Fruit fly (Drosophila melanogaster) whole organism, adult: ENCODE results near the gene CG9839.
A peak's percentile ranks its signal among the peaks of the same experiment; 100 is the strongest.

ENCODE experiments used
- CG11617 ChIP-seq: fragments of 200-800 bp; sonication (Bioruptor generic); optimal IDR thresholded peaks from 2 replicates; lab custom pipeline; 2017; ENCODE audit warnings: mild to moderate bottlenecking, missing biosample characterization, missing genetic modification reagents, missing genetic modification characterization
- CG12768 ChIP-seq: fragments of 200-800 bp; sonication (Bioruptor generic); optimal IDR thresholded peaks from 2 replicates; lab custom pipeline; 2017; ENCODE audit warnings: missing biosample characterization, missing genetic modification characterization, mild to moderate bottlenecking, moderate library complexity, missing genetic modification reagents
- CG14711 ChIP-seq: fragments of 200-800 bp; sonication (Bioruptor generic); optimal IDR thresholded peaks from 2 replicates; lab custom pipeline; 2018; ENCODE audit warnings: missing biosample characterization, mild to moderate bottlenecking, missing genetic modification characterization, moderate library complexity
- CG1620 ChIP-seq: fragments of 200-800 bp; sonication (Bioruptor generic); optimal IDR thresholded peaks from 2 replicates; lab custom pipeline; 2016; ENCODE audit warnings: missing biosample characterization, missing genetic modification characterization
- CG33017 ChIP-seq: fragments of 200-800 bp; sonication (Bioruptor generic); optimal IDR thresholded peaks from 2 replicates; lab custom pipeline; 2018; ENCODE audit warnings: missing biosample characterization, mild to moderate bottlenecking, missing genetic modification characterization, moderate library complexity
- CG5204 ChIP-seq: fragments of 200-800 bp; sonication (Bioruptor generic); optimal IDR thresholded peaks from 2 replicates; lab custom pipeline; 2016; ENCODE audit warnings: missing biosample characterization, missing genetic modification characterization
- CG7045 ChIP-seq: fragments of 200-800 bp; sonication (Bioruptor generic); optimal IDR thresholded peaks from 2 replicates; lab custom pipeline; 2017; ENCODE audit warnings: missing biosample characterization, mild to moderate bottlenecking, missing genetic modification characterization
- CG7101 ChIP-seq: fragments of 200-800 bp; sonication (Bioruptor generic); optimal IDR thresholded peaks from 2 replicates; lab custom pipeline; 2018; ENCODE audit warnings: missing biosample characterization, mild to moderate bottlenecking, missing genetic modification characterization, moderate library complexity
- Clk ChIP-seq: fragments of 200-800 bp; sonication (Bioruptor generic); optimal IDR thresholded peaks from 2 replicates; lab custom pipeline; 2017; ENCODE audit warnings: missing biosample characterization, missing genetic modification characterization
- Crg-1 ChIP-seq: fragments of 200-800 bp; sonication (Bioruptor generic); optimal IDR thresholded peaks from 2 replicates; lab custom pipeline; 2016; ENCODE audit warnings: missing biosample characterization, missing genetic modification characterization
- Hr96 ChIP-seq: fragments of 200-800 bp; sonication (Bioruptor generic); optimal IDR thresholded peaks from 2 replicates; lab custom pipeline; 2016; ENCODE audit warnings: missing biosample characterization, missing genetic modification characterization
- Mnt ChIP-seq: fragments of 200-800 bp; sonication (Bioruptor generic); optimal IDR thresholded peaks from 2 replicates; lab custom pipeline; 2016; ENCODE audit warnings: missing biosample characterization, mild to moderate bottlenecking, missing genetic modification characterization
- bab1 ChIP-seq: fragments of 200-800 bp; sonication (Bioruptor generic); optimal IDR thresholded peaks from 3 replicates; lab custom pipeline; 2019; ENCODE audit warnings: missing biosample characterization, mild to moderate bottlenecking, missing genetic modification characterization, moderate library complexity
- cic ChIP-seq: fragments of 200-800 bp; sonication (Bioruptor generic); optimal IDR thresholded peaks from 2 replicates; lab custom pipeline; 2017; ENCODE audit warnings: missing biosample characterization, mild to moderate bottlenecking, missing genetic modification characterization, moderate library complexity
- cnc ChIP-seq, 2 experiments: fragments of >200 bp; optimal IDR thresholded peaks; 2 replicates each; lab custom pipeline; 2017
- kay ChIP-seq: fragments of 200-800 bp; sonication (Bioruptor generic); peaks from one replicate; lab custom pipeline; 2016; ENCODE audit warnings: missing biosample characterization, missing genetic modification characterization, borderline replicate concordance
- ovo ChIP-seq: fragments of 200-800 bp; sonication (Bioruptor generic); optimal IDR thresholded peaks from 2 replicates; lab custom pipeline; 2016; ENCODE audit warnings: missing biosample characterization, missing genetic modification characterization
- pad ChIP-seq: fragments of 200-800 bp; sonication (Bioruptor generic); optimal IDR thresholded peaks from 3 replicates; lab custom pipeline; 2017; ENCODE audit warnings: missing biosample characterization, missing genetic modification characterization, mild to moderate bottlenecking, moderate library complexity, missing genetic modification reagents
- tj ChIP-seq: fragments of 200-800 bp; sonication (Bioruptor generic); optimal IDR thresholded peaks from 3 replicates; lab custom pipeline; 2017; ENCODE audit warnings: missing biosample characterization, mild to moderate bottlenecking, missing genetic modification characterization, moderate library complexity
- toe ChIP-seq: fragments of 200-800 bp; sonication (Bioruptor generic); optimal IDR thresholded peaks from 2 replicates; lab custom pipeline; 2016; ENCODE audit warnings: missing biosample characterization, missing genetic modification characterization

CG9839 gene

dm6 chr3R:8780689-8781088 lies 24.9 kb downstream of the CG9839 start, which contains the start of gene CG33189:
Gene CG33189, minus strand, starts transcription at chr3R:8780789.
- no peak for TF ChIP-seq CG5204 (GFP tag; lab: Kevin White, UChicago)
- TF ChIP-seq ovo (GFP tag; lab: Kevin White, UChicago): no peak
- TF ChIP-seq CG11617 (GFP tag; lab: Kevin White, UChicago): no peak
- no peak for TF ChIP-seq tj (GFP tag; lab: Kevin White, UChicago)
- no peak for TF ChIP-seq pad (GFP tag; lab: Kevin White, UChicago)
- TF ChIP-seq CG7045 (GFP tag; lab: Kevin White, UChicago): no peak
- TF ChIP-seq cnc (optimal IDR thresholded peaks at IDR 0.05; lab: Kevin White, UChicago): no peak
- TF ChIP-seq CG1620: no peak
- no peak for TF ChIP-seq kay (GFP tag; lab: Kevin White, UChicago)
- no peak for TF ChIP-seq Clk (GFP tag; lab: Kevin White, UChicago)
- no peak for TF ChIP-seq Crg-1
- no peak for TF ChIP-seq toe (GFP tag; lab: Kevin White, UChicago)
- TF ChIP-seq Mnt (GFP tag; lab: Kevin White, UChicago): no peak

DNA sequence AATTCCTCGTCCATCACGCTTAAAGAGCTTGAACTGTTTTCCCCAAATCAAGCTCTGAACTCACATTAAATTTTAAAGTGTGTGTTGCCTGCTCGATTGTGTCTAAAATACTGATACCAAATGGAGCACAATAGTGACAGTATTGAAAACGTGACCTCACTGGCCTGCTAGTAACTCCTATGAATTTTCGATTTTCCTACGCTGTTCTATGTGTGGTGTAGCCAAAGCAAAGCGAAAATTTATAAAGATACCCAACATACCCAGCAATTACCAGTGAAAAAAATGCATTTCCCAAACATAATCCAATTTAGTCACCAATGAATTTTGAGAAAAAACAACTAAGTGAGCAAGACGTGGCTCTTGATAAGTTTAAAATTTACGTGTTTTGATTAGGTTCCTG lies 25.8 kb downstream of the CG9839 start, which contains the start of gene CG33191:
Gene CG33191, minus strand, starts transcription at position 101 of the 400 bp plus-strand sequence.
- no peak for TF ChIP-seq CG14711 (tag; lab: Kevin White, UChicago)
- TF ChIP-seq ovo (GFP tag; lab: Kevin White, UChicago): no peak
- TF ChIP-seq CG12768 (GFP tag; lab: Kevin White, UChicago): no peak
- TF ChIP-seq tj (GFP tag; lab: Kevin White, UChicago): no peak
- TF ChIP-seq Hr96 (GFP tag; lab: Kevin White, UChicago): no peak
- no peak for TF ChIP-seq toe (GFP tag; lab: Kevin White, UChicago)

DNA sequence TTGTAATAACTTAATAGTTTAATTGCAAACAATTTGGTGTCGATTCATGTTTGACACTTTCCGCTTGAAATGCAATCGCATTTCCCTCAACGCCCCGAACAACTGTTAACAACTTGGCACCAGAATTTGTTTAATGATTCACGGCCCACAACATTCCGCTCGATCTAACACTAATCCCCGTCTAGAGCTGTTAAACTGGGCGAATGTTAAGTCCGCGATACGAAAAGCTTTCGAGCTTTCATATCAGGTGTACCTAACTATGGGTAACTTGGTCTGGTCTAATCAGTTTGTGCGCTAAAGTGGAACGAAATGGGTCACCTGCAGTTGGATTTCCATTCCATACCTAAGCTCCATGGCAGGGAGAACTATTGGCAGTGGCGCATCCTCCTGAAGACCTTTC lies 32.5 kb downstream of the CG9839 start, which contains the start of gene CG34301:
Gene CG34301, plus strand, starts transcription at position 301 of the 400 bp plus-strand sequence.
- no peak for TF ChIP-seq CG11617 (GFP tag; lab: Kevin White, UChicago)
- TF ChIP-seq CG7101: no peak
- TF ChIP-seq Mnt (GFP tag; lab: Kevin White, UChicago): no peak
- peak; percentile 86 for TF ChIP-seq kay (GFP tag; lab: Kevin White, UChicago)
- TF ChIP-seq Crg-1: no peak

- TF ChIP-seq ovo (GFP tag; lab: Kevin White, UChicago) (no peak), cnc (optimal IDR thresholded peaks at IDR 0.05; lab: Kevin White, UChicago) (no peak), Crg-1 (no peak), bab1 (GFP tag; lab: Kevin White, UChicago) (no peak), Mnt (GFP tag; lab: Kevin White, UChicago) (no peak), CG1620 (no peak), CG7101 (no peak), CG14711 (tag; lab: Kevin White, UChicago) (no peak), toe (GFP tag; lab: Kevin White, UChicago) (no peak), Clk (GFP tag; lab: Kevin White, UChicago) (no peak), pad (GFP tag; lab: Kevin White, UChicago) (no peak), CG33017 (no peak), CG12768 (GFP tag; lab: Kevin White, UChicago) (no peak), tj (GFP tag; lab: Kevin White, UChicago) (no peak), Hr96 (GFP tag; lab: Kevin White, UChicago) (no peak), CG11617 (GFP tag; lab: Kevin White, UChicago) (no peak), cic (no peak)
These were observed 33.0 kb downstream of the CG9839 start, which contains the start of gene CG13318 for dm6 chr3R:8772591-8772990. Gene CG13318, minus strand, starts transcription at chr3R:8772691.

DNA sequence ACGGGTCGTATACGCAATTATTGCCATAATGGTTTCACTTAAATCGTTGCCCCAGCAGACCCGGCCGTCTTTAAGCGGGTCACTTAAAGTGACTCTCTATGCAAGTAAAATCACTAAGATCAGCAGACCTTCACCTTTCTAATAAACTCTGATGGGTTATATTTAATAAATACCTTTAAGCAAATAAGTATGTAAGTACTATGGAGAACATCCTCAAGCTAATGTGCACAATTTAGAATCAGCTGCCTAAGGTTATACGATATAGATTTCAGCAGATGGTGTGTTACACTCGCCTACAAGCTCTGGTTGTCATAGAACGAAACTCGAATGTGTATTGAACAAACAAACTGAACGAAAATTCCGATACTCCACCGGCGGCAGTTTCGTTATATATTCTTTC lies 36.5 kb downstream of the CG9839 start, which contains the start of gene CG8236:
Gene CG8236, plus strand, starts transcription at position 301 of the 400 bp plus-strand sequence.
- TF ChIP-seq Hr96 (GFP tag; lab: Kevin White, UChicago): no peak
- no peak for TF ChIP-seq Mnt (GFP tag; lab: Kevin White, UChicago)
- no peak for TF ChIP-seq toe (GFP tag; lab: Kevin White, UChicago)
- no peak for TF ChIP-seq CG1620

DNA sequence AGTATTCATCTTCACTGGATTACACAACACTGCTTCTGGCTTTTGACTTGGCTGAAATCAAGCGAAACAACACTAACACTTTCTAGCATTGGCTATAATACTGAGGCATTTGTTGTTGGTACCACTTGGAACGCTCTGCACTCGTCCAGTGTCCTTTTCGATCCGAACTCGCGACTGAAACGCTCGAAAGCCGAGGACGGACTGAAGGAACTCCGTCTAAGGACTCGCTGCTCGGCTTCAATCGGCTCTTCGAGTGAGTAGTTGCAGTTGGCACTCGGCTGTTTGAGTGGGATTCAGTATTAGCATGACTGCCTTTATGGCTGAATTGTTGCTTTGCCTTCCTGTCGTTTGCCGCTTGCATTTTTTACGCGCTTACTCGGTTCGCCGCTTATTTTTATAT lies 37.6 kb downstream of the CG9839 start, which contains the start of the genes CG34135 and CG11768:
Gene CG34135, minus strand, starts transcription at position 194 of the 400 bp plus-strand sequence.
Gene CG11768, minus strand, starts transcription at position 203 of the 400 bp plus-strand sequence.
- TF ChIP-seq cic (no peak), CG12768 (GFP tag; lab: Kevin White, UChicago) (no peak), Hr96 (GFP tag; lab: Kevin White, UChicago) (no peak), kay (GFP tag; lab: Kevin White, UChicago) (no peak), Clk (GFP tag; lab: Kevin White, UChicago) (no peak)
